Fruit fly (Drosophila melanogaster) whole organism, wandering third instar larva: ENCODE data around the gene mRpL35.
A peak's percentile ranks its signal among the peaks of the same experiment; 100 is the strongest.

Experiments
- Abd-B ChIP-seq: fragments of >200 bp; optimal IDR thresholded peaks from 2 replicates; lab custom pipeline; 2017; ENCODE audit warnings: missing biosample characterization, missing genetic modification characterization
- CG32264 ChIP-seq: fragments of 200-800 bp; sonication (Bioruptor generic); optimal IDR thresholded peaks from 2 replicates; lab custom pipeline; 2016; ENCODE audit warnings: missing biosample characterization, missing genetic modification characterization
- CrebA ChIP-seq: fragments of 200-800 bp; sonication (Bioruptor generic); optimal IDR thresholded peaks from 2 replicates; lab custom pipeline; 2016; ENCODE audit warnings: missing biosample characterization, mild to moderate bottlenecking, missing genetic modification characterization, borderline replicate concordance
- Dfd ChIP-seq: fragments of >200 bp; optimal IDR thresholded peaks from 2 replicates; lab custom pipeline; 2017; ENCODE audit warnings: missing biosample characterization, missing genetic modification characterization
- Dif ChIP-seq: fragments of 200-275, 200-300 bp; sonication (Bioruptor generic); optimal IDR thresholded peaks from 2 replicates; lab custom pipeline; 2018; ENCODE audit warnings: missing biosample characterization, missing genetic modification characterization; ENCODE audit not compliant: partially characterized antibody
- GATAd ChIP-seq: sonication (Bioruptor generic); optimal IDR thresholded peaks from 2 replicates; lab custom pipeline; 2016; ENCODE audit warnings: missing biosample characterization, missing genetic modification characterization
- HLH106 ChIP-seq: fragments of 200-800 bp; optimal IDR thresholded peaks from 3 replicates; lab custom pipeline; 2019; ENCODE audit warnings: missing biosample characterization, mild to moderate bottlenecking, missing genetic modification characterization, moderate library complexity
- Hnf4 ChIP-seq: fragments of 200-800 bp; sonication (Bioruptor generic); optimal IDR thresholded peaks from 2 replicates; lab custom pipeline; 2016; ENCODE audit warnings: missing biosample characterization, mild to moderate bottlenecking, missing genetic modification characterization
- Jra ChIP-seq: sonication (Bioruptor generic); optimal IDR thresholded peaks from 2 replicates; lab custom pipeline; 2016; ENCODE audit warnings: missing biosample characterization, missing genetic modification characterization
- Mio ChIP-seq: sonication (Bioruptor generic); optimal IDR thresholded peaks from 2 replicates; lab custom pipeline; 2016; ENCODE audit warnings: missing biosample characterization, missing genetic modification characterization
- OdsH ChIP-seq: fragments of 200-800 bp; sonication (Bioruptor generic); optimal IDR thresholded peaks from 2 replicates; lab custom pipeline; 2016; ENCODE audit warnings: missing biosample characterization, mild to moderate bottlenecking, missing genetic modification characterization
- Rel ChIP-seq, 2 experiments: fragments of 200-800 bp; sonication (Bioruptor generic) in 1 of 2; optimal IDR thresholded peaks; 2 replicates in 1 of 2; 3 replicates in 1 of 2; lab custom pipeline; 2016 to 2019; ENCODE audit warnings: mild to moderate bottlenecking in 2 of 2, missing biosample characterization in 2 of 2, missing genetic modification characterization in 2 of 2, moderate library complexity in 1 of 2
- br ChIP-seq: fragments of 200-800 bp; sonication (Bioruptor generic); optimal IDR thresholded peaks from 2 replicates; lab custom pipeline; 2016; ENCODE audit warnings: missing biosample characterization, missing genetic modification characterization
- brk ChIP-seq: fragments of 200-800 bp; sonication (Bioruptor generic); optimal IDR thresholded peaks from 2 replicates; lab custom pipeline; 2016; ENCODE audit warnings: missing biosample characterization, mild to moderate bottlenecking, missing genetic modification characterization
- dl ChIP-seq, 2 experiments: fragments of 175-275, 200-275 bp in 1 of 2; fragments of 200-275 bp in 1 of 2; sonication (Bioruptor generic); optimal IDR thresholded peaks; lab custom pipeline; 2018; ENCODE audit warnings: mild to moderate bottlenecking in 2 of 2, missing biosample characterization in 2 of 2, missing genetic modification characterization in 2 of 2, moderate library complexity in 2 of 2; ENCODE audit not compliant: partially characterized antibody in 2 of 2, insufficient read depth in 1 of 2
- dmrt93B ChIP-seq: fragments of 200-800 bp; sonication (Bioruptor generic); optimal IDR thresholded peaks from 2 replicates; lab custom pipeline; 2018; ENCODE audit warnings: missing biosample characterization, mild to moderate bottlenecking, missing genetic modification characterization
- dsf ChIP-seq: sonication (Bioruptor generic); optimal IDR thresholded peaks from 2 replicates; lab custom pipeline; 2016; ENCODE audit warnings: missing biosample characterization, missing genetic modification characterization, borderline replicate concordance
- ey ChIP-seq: fragments of 200-800 bp; sonication (Bioruptor generic); optimal IDR thresholded peaks from 2 replicates; lab custom pipeline; 2016; ENCODE audit warnings: missing biosample characterization, missing genetic modification characterization
- foxo ChIP-seq, 2 experiments: fragments of 200-800 bp; sonication (Bioruptor generic); optimal IDR thresholded peaks; 2 replicates in 1 of 2; 3 replicates in 1 of 2; lab custom pipeline; 2016 to 2017; ENCODE audit warnings: missing biosample characterization in 2 of 2, missing genetic modification characterization in 2 of 2
- fru ChIP-seq: fragments of 200-800 bp; sonication (Bioruptor generic); optimal IDR thresholded peaks from 3 replicates; lab custom pipeline; 2016; ENCODE audit warnings: missing biosample characterization, mild to moderate bottlenecking, missing genetic modification characterization
- h ChIP-seq: fragments of 200-800 bp; sonication (Bioruptor generic); optimal IDR thresholded peaks from 3 replicates; lab custom pipeline; 2016; ENCODE audit warnings: missing biosample characterization, mild to moderate bottlenecking, missing genetic modification characterization
- jim ChIP-seq: fragments of 175-275, 200-325 bp; sonication (Bioruptor generic); optimal IDR thresholded peaks from 2 replicates; lab custom pipeline; 2016; ENCODE audit warnings: missing biosample characterization, mild to moderate bottlenecking, missing genetic modification characterization
- lola ChIP-seq: fragments of >200 bp; optimal IDR thresholded peaks from 2 replicates; lab custom pipeline; 2017; ENCODE audit warnings: missing biosample characterization, missing genetic modification characterization
- psq ChIP-seq: fragments of 200-800 bp; sonication (Bioruptor generic); optimal IDR thresholded peaks from 3 replicates; lab custom pipeline; 2017; ENCODE audit warnings: missing biosample characterization, mild to moderate bottlenecking, missing genetic modification characterization, moderate library complexity
- rgr ChIP-seq: fragments of 200-800 bp; sonication (Bioruptor generic); optimal IDR thresholded peaks from 3 replicates; lab custom pipeline; 2016; ENCODE audit warnings: missing biosample characterization, mild to moderate bottlenecking, missing genetic modification characterization
- sv ChIP-seq: fragments of 200-800 bp; sonication (Bioruptor generic); optimal IDR thresholded peaks from 3 replicates; lab custom pipeline; 2016; ENCODE audit warnings: missing biosample characterization, missing genetic modification characterization
- tai ChIP-seq: sonication (Bioruptor generic); optimal IDR thresholded peaks from 2 replicates; lab custom pipeline; 2016; ENCODE audit warnings: missing biosample characterization, missing genetic modification characterization
- usp ChIP-seq: fragments of >200 bp; optimal IDR thresholded peaks from 2 replicates; lab custom pipeline; 2017; ENCODE audit warnings: missing biosample characterization, missing genetic modification characterization
- woc ChIP-seq: sonication (Bioruptor generic); optimal IDR thresholded peaks from 2 replicates; lab custom pipeline; 2016; ENCODE audit warnings: missing biosample characterization, mild to moderate bottlenecking, missing genetic modification characterization

The mRpL35 gene

dm6 chr3R:22046231-22046630 lies 22.9 kb downstream of the mRpL35 start:
- no peak for TF ChIP-seq CrebA (GFP tag; lab: Kevin White, UChicago)
- TF ChIP-seq Hnf4 = no peak
- TF ChIP-seq lola (GFP tag; lab: Kevin White, UChicago) = no peak
- TF ChIP-seq ey (GFP tag; lab: Kevin White, UChicago) = peak; percentile 11
- peak; percentile 27 for TF ChIP-seq OdsH (GFP tag; lab: Kevin White, UChicago)
- TF ChIP-seq h (GFP tag; lab: Kevin White, UChicago) = peak; percentile 0
- TF ChIP-seq dsf (GFP tag; lab: Kevin White, UChicago) = no peak
- TF ChIP-seq Dfd (GFP tag; lab: Kevin White, UChicago) = no peak
- TF ChIP-seq dmrt93B = no peak
- no peak for TF ChIP-seq tai (GFP tag; lab: Kevin White, UChicago)
- peak; percentile 31 for TF ChIP-seq fru
- TF ChIP-seq HLH106 (tag; lab: Kevin White, UChicago) = peak; percentile 24
- no peak for TF ChIP-seq foxo (GFP tag; optimal IDR thresholded peaks at IDR 0.05; lab: Kevin White, UChicago)
- TF ChIP-seq GATAd (GFP tag; lab: Kevin White, UChicago) = no peak
- TF ChIP-seq, all 38 proteins: peak for 5

DNA sequence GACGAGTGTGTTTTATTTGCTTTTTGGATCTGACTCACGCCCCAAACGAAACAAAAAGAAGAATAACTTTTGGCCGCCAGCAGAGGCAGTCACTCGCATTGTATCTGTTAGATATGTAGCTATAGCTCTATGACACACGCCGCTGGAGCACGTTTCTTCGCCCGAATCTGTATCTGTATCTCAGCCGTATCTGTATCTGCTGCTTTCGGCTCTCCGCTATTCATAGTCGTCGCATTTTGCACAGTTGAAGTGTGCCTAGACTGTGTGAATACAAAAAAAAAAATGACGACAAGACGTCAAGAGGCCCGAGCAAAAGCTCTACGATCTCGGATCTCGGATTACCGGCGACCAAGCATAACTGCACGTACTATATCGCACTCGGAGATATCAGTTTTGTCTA lies 23.4 kb downstream of the mRpL35 start:
- TF ChIP-seq rgr (GFP tag; lab: Kevin White, UChicago) (no peak), jim (GFP tag; lab: Kevin White, UChicago) (no peak), tai (GFP tag; lab: Kevin White, UChicago) (no peak), dl (GFP tag; optimal IDR thresholded peaks at IDR 0.05; lab: Kevin White, UChicago; ENCODE audit: insufficient read depth in 1 of 2, partially characterized antibody in 2 of 2) (no peak), foxo (GFP tag; optimal IDR thresholded peaks at IDR 0.05; lab: Kevin White, UChicago) (no peak), h (GFP tag; lab: Kevin White, UChicago) (no peak), CG32264 (no peak)

dm6 chr3R:22047412-22047811 lies 24.1 kb downstream of the mRpL35 start:
- TF ChIP-seq Mio (GFP tag; lab: Kevin White, UChicago) (no peak), Hnf4 (no peak), Abd-B (GFP tag; lab: Kevin White, UChicago) (no peak), Dfd (GFP tag; lab: Kevin White, UChicago) (no peak), ey (GFP tag; lab: Kevin White, UChicago) (no peak), usp (no peak), jim (GFP tag; lab: Kevin White, UChicago) (no peak), psq (GFP tag; lab: Kevin White, UChicago) (no peak), OdsH (GFP tag; lab: Kevin White, UChicago) (no peak), Dif (GFP tag; lab: Kevin White, UChicago) (no peak), Rel (GFP tag; optimal IDR thresholded peaks at IDR 0.05; lab: Kevin White, UChicago) (no peak), Rel (tag; optimal IDR thresholded peaks at IDR 0.05; lab: Kevin White, UChicago) (no peak), tai (GFP tag; lab: Kevin White, UChicago) (no peak)
- TF ChIP-seq, all 38 proteins: peak for 0

DNA sequence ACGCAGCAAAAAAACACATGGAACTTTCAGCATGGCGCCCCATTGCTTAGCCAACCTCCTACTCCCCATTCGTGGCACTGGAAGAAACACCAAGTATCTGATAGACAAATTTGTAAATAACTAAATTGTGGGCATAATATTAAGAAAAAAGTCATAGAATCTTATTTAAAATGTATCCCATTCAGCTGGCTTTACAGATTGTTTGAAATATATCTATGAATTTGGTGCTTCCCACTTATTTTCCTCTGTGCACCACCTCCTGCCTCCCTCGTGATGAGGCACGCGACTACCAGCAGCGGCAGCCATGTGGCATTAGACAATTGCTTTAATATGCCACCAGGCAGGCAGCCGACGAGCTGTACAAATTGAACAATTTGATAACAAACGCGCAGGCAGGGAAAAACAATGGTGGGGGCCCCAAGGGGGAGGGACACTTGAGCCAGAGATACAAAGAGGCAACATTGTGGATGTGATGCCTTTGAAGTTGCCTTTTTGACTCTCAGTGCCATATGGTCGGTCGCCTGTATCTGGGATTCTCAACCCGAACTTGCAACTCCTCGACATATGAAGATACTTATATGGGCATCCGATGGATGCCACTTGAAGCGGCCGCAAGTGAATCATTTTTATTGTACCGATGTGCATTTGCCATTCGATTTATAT lies 25.9 kb downstream of the mRpL35 start:
- TF ChIP-seq usp (no peak), brk (GFP tag; lab: Kevin White, UChicago) (no peak), Jra (GFP tag; lab: Kevin White, UChicago) (no peak), br (GFP tag; lab: Kevin White, UChicago) (peak; percentile 20), dl (GFP tag; optimal IDR thresholded peaks at IDR 0.05; lab: Kevin White, UChicago; ENCODE audit: insufficient read depth in 1 of 2, partially characterized antibody in 2 of 2) (no peak), Hnf4 (peak; percentile 16), sv (GFP tag; lab: Kevin White, UChicago) (peak; percentile 55), woc (GFP tag; lab: Kevin White, UChicago) (no peak), ey (GFP tag; lab: Kevin White, UChicago) (peak; percentile 44), Abd-B (GFP tag; lab: Kevin White, UChicago) (no peak), h (GFP tag; lab: Kevin White, UChicago) (peak; percentile 42), rgr (GFP tag; lab: Kevin White, UChicago) (peak; percentile 35), tai (GFP tag; lab: Kevin White, UChicago) (no peak), fru (peak; percentile 36), foxo (GFP tag; optimal IDR thresholded peaks at IDR 0.05; lab: Kevin White, UChicago) (peak in 1 of 2 experiments; percentile 45), HLH106 (tag; lab: Kevin White, UChicago) (peak; percentile 8)
